Fruit fly (Drosophila melanogaster) whole organism, pupa: ENCODE measurements around the gene CG9922.

Experiments used
- CG10348 ChIP-seq: fragments of 200-800 bp; sonication (Bioruptor generic); IDR thresholded peaks from 2 replicates; pipeline ENCODE4 v1.3.6; 2022; ENCODE audit warnings: missing biosample characterization, missing genetic modification characterization
- CG12605 ChIP-seq: fragments of 200-800 bp; sonication (Bioruptor generic); IDR thresholded peaks from 2 replicates; pipeline ENCODE4 v1.3.6; 2022; ENCODE audit warnings: missing biosample characterization, missing genetic modification characterization
- CG15710 ChIP-seq: fragments of 200-800 bp; sonication (Bioruptor generic); optimal IDR thresholded peaks from 2 replicates; lab custom pipeline; 2018; ENCODE audit warnings: missing biosample characterization, mild to moderate bottlenecking, missing genetic modification characterization, moderate library complexity
- CG17806 ChIP-seq: fragments of 200-800 bp; sonication (Bioruptor generic); optimal IDR thresholded peaks from 2 replicates; lab custom pipeline; 2018; ENCODE audit warnings: missing biosample characterization, mild to moderate bottlenecking, missing genetic modification characterization, moderate library complexity
- CG8159 ChIP-seq: fragments of 200-800 bp; sonication (Bioruptor generic); optimal IDR thresholded peaks from 3 replicates; lab custom pipeline; 2018; ENCODE audit warnings: missing biosample characterization, mild to moderate bottlenecking, missing genetic modification characterization, moderate library complexity
- CG8301 ChIP-seq: fragments of 200-800 bp; sonication (Bioruptor generic); optimal IDR thresholded peaks from 2 replicates; lab custom pipeline; 2018; ENCODE audit warnings: missing biosample characterization, mild to moderate bottlenecking, missing genetic modification characterization
- CG9948 ChIP-seq: fragments of 200-800 bp; sonication (Bioruptor generic); optimal IDR thresholded peaks from 2 replicates; lab custom pipeline; 2018; ENCODE audit warnings: missing biosample characterization, mild to moderate bottlenecking, missing genetic modification characterization, moderate library complexity
- EcR ChIP-seq: fragments of 200-800 bp; sonication (Bioruptor generic); optimal IDR thresholded peaks from 3 replicates; lab custom pipeline; 2019; ENCODE audit warnings: missing biosample characterization, missing genetic modification characterization, mild to moderate bottlenecking, moderate library complexity, missing genetic modification reagents

DNA sequence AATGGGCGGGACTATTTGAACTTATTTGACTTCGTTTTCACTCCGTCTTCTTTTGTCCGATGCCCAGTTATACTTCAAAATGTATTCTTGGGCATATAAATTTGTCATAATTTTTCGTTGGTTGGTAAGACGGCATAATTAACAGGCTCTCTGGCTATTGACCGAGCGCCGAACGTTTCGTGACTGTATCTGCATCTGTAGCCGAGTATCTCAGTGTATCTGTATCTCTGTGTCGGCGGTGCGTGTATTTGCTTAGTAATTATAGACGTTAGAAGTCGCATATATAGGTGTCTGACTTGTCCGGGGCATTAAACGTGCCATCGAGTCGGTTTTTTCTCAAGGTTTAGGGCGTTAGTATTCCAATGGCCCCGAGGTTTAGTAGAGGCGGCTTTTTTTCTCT, 31.0 kb downstream of the CG9922 start:
- TF ChIP-seq CG8301 (tag; lab: Kevin White, UChicago) (no peak), CG15710 (tag; lab: Kevin White, UChicago) (no peak), CG9948 (tag; lab: Kevin White, UChicago) (no peak), CG10348 (GFP tag; lab: Robert Waterston, UW) (no peak), EcR (no peak), CG17806 (tag; lab: Kevin White, UChicago) (no peak), CG12605 (no peak), CG8159 (tag; lab: Kevin White, UChicago) (no peak)
